Worm (Caenorhabditis elegans) whole organism, L3 larva: ENCODE data around the gene skr-18.
A peak's percentile ranks its signal among the peaks of the same experiment; 100 is the strongest.

Source experiments
- R02D3.7 ChIP-seq: fragments of 150-350 bp; optimal IDR thresholded peaks from 2 replicates; lab custom pipeline; 2014; ENCODE audit warnings: missing biosample characterization, missing genetic modification characterization
- ama-1 ChIP-seq: fragments of 150-350 bp; optimal IDR thresholded peaks from 2 replicates; lab custom pipeline; 2018
- ceh-82 ChIP-seq: fragments of 150-350 bp; optimal IDR thresholded peaks from 2 replicates; lab custom pipeline; 2014; ENCODE audit warnings: missing biosample characterization, missing genetic modification characterization
- egl-27 ChIP-seq: sonication (generic microtip); optimal IDR thresholded peaks from 4 replicates; lab custom pipeline; 2017; ENCODE audit warnings: missing biosample characterization, missing genetic modification reagents, missing genetic modification characterization
- elt-2 ChIP-seq: sonication (generic microtip); optimal IDR thresholded peaks from 2 replicates; lab custom pipeline; 2016; ENCODE audit warnings: missing genetic modification reagents, mild to moderate bottlenecking, missing genetic modification characterization, missing compliant biosample characterization
- jun-1 ChIP-seq: fragments of 150-350 bp; optimal IDR thresholded peaks from 2 replicates; lab custom pipeline; 2014; ENCODE audit warnings: missing biosample characterization, missing genetic modification reagents, missing genetic modification characterization
- mdl-1 ChIP-seq: fragments of 150-350 bp; optimal IDR thresholded peaks from 2 replicates; lab custom pipeline; 2014; ENCODE audit warnings: missing biosample characterization, missing genetic modification characterization
- nfya-1 ChIP-seq: sonication (generic microtip); optimal IDR thresholded peaks from 2 replicates; lab custom pipeline; 2017; ENCODE audit warnings: missing genetic modification characterization, mild to moderate bottlenecking, missing compliant biosample characterization, antibody characterized with exemption, moderate library complexity; ENCODE audit not compliant: insufficient read depth
- nhr-25 ChIP-seq: sonication (generic microtip); optimal IDR thresholded peaks from 2 replicates; lab custom pipeline; 2017; ENCODE audit warnings: missing biosample characterization, missing genetic modification characterization
- nhr-43 ChIP-seq: sonication (generic microtip); optimal IDR thresholded peaks from 2 replicates; lab custom pipeline; 2016; ENCODE audit warnings: mild to moderate bottlenecking, missing genetic modification characterization, missing compliant biosample characterization; ENCODE audit not compliant: poor library complexity, severe bottlenecking
- nhr-67 ChIP-seq: fragments of 150-350 bp; optimal IDR thresholded peaks from 2 replicates; lab custom pipeline; 2014; ENCODE audit warnings: missing biosample characterization, missing genetic modification characterization
- snpc-4 ChIP-seq: fragments of 150-350 bp; optimal IDR thresholded peaks from 2 replicates; lab custom pipeline; 2014; ENCODE audit warnings: missing biosample characterization, missing genetic modification characterization
- unc-62 ChIP-seq: fragments of 150-350 bp; sonication (generic microtip); optimal IDR thresholded peaks from 4 replicates; lab custom pipeline; 2014; ENCODE audit warnings: missing biosample characterization, missing genetic modification reagents, missing genetic modification characterization
- zag-1 ChIP-seq: fragments of 150-350 bp; optimal IDR thresholded peaks from 2 replicates; lab custom pipeline; 2014; ENCODE audit warnings: missing biosample characterization, missing genetic modification characterization

- TF ChIP-seq ceh-82 (tag; lab: Kevin White, UChicago) (no peak), snpc-4 (tag; lab: Kevin White, UChicago) (peak; percentile 14), nhr-25 (tag; lab: Kevin White, UChicago) (no peak), nhr-43 (tag; lab: Kevin White, UChicago) (no peak), jun-1 (tag; lab: Kevin White, UChicago) (no peak), unc-62 (GFP tag; lab: Kevin White, UChicago) (no peak), egl-27 (tag; lab: Kevin White, UChicago) (no peak), ama-1 (no peak), nhr-67 (tag; lab: Kevin White, UChicago) (no peak), R02D3.7 (no peak), nfya-1 (tag; lab: Kevin White, UChicago) (peak; percentile 47), mdl-1 (tag; lab: Kevin White, UChicago) (no peak), elt-2 (tag; lab: Kevin White, UChicago) (no peak), zag-1 (tag; lab: Kevin White, UChicago) (no peak)
These were observed 47.4 kb upstream of the skr-18 start for ce11 chrIV:842630-843029.
